Worm (Caenorhabditis elegans): ENCODE data around the gene rbc-1.

rbc-1 gene

DNA sequence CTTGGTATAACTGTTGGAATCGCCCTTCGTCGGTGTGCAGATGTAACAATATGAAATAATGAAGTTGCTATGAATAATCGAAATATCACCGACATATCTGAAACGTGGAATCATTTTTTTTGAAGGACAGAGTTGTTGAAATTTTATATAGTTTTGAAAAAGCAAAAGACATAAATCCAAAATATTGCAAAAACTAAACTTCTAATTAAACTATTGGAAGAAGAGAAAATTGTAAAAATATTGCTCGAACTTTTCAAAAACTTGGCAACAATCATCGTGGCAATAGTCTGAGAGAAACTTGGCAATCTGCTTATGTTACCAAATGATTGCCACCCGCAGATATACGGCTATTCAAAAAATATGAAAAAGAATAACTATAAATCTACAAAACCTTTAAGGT lies 34.2 kb downstream of the rbc-1 start, which contains the start of gene F54E4.4:
Gene F54E4.4, minus strand, starts transcription at position 101 of the 400 bp plus-strand sequence.
- TF ChIP-seq tab-1 (GFP tag; IDR thresholded peaks at IDR 0.05) (no peak), klf-2 (GFP tag; conservative IDR thresholded peaks at IDR 0.05) (no peak), T22C8.4 (GFP tag; IDR thresholded peaks at IDR 0.05) (no peak), ref-1 (GFP tag; conservative IDR thresholded peaks at IDR 0.05) (no peak)

DNA sequence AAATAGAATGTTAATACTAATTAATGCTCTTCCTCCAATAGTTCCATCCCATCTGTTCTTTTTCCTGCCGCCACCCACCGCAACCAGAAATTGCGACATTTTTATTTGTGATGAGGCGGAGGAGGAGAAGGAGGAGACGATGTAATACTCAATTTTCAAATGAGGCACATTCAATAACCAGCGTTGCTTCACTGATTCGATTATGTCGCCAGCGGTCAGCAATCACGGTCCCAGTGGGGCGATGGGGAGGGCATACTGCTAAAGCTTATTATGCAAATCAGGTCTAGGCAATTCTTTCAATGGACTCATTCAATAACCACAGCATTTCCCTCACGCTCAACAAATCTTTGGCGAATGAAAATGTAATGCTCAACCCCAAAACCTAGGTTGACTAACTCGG lies 38.0 kb downstream of the rbc-1 start:
- TF ChIP-seq klf-2 (GFP tag; conservative IDR thresholded peaks at IDR 0.05) (no peak), ztf-23 (GFP tag; IDR thresholded peaks at IDR 0.05) (no peak), flt-1 (GFP tag; IDR thresholded peaks at IDR 0.05) (no peak), T22C8.4 (GFP tag; IDR thresholded peaks at IDR 0.05) (no peak), ref-1 (GFP tag; conservative IDR thresholded peaks at IDR 0.05) (no peak), cog-1 (tag; optimal IDR thresholded peaks at IDR 0.05) (no peak), tab-1 (GFP tag; IDR thresholded peaks at IDR 0.05) (no peak), ztf-29 (GFP tag; IDR thresholded peaks at IDR 0.05) (no peak), med-1 (GFP tag; optimal IDR thresholded peaks at IDR 0.05; ENCODE audit: insufficient read depth) (no peak)

DNA sequence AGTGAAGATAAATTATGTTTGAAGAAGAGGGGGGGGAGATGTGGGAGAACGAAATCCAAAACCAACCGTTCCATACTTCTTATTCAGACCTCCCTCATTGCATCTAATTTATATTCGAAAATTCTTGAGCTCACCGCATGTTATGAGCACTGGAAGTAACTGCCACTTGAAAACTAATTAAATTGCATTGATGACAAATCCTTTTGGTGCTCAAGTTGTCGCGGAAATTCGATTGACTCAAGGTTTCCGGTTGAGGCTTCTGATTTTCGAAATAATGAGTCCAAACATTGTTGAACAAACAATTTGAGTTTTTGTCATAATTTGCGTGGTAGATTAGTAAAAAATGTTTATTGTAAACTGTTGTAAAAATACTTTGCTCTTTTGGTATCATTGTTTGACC lies 40.9 kb downstream of the rbc-1 start:
- TF ChIP-seq flt-1 (GFP tag; IDR thresholded peaks at IDR 0.05) = no peak
- no peak for TF ChIP-seq cog-1 (tag; optimal IDR thresholded peaks at IDR 0.05)
- no peak for TF ChIP-seq T22C8.4 (GFP tag; IDR thresholded peaks at IDR 0.05)
- no peak for TF ChIP-seq med-1 (GFP tag; optimal IDR thresholded peaks at IDR 0.05; ENCODE audit: insufficient read depth)
- no peak for TF ChIP-seq ztf-29 (GFP tag; IDR thresholded peaks at IDR 0.05)
- no peak for TF ChIP-seq ztf-23 (GFP tag; IDR thresholded peaks at IDR 0.05)
- TF ChIP-seq ref-1 (GFP tag; conservative IDR thresholded peaks at IDR 0.05) = no peak
- no peak for TF ChIP-seq tab-1 (GFP tag; IDR thresholded peaks at IDR 0.05)
- no peak for TF ChIP-seq klf-2 (GFP tag; conservative IDR thresholded peaks at IDR 0.05)

DNA sequence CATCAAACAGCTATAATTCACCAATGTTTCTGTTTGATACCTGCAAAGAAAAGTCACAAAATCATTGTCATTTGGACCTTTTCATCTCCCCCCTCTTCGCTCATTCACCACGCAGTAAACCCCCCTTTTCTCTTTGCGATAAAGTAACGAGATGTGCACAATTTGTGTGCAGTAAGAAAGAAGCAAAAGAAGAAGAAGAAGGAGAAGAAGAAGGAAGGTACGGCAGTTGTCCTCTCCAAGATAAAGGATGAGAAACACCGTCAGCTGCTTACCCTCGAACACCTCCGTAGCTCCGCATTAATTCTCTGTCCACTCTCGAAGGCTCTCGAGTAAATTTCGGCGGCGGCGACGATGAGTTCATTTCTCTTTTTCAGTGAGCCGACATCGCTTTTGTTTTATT lies 42.3 kb downstream of the rbc-1 start:
- no peak for TF ChIP-seq cog-1 (tag; optimal IDR thresholded peaks at IDR 0.05)
- no peak for TF ChIP-seq flt-1 (GFP tag; IDR thresholded peaks at IDR 0.05)
- TF ChIP-seq ref-1 (GFP tag; conservative IDR thresholded peaks at IDR 0.05) = no peak

DNA sequence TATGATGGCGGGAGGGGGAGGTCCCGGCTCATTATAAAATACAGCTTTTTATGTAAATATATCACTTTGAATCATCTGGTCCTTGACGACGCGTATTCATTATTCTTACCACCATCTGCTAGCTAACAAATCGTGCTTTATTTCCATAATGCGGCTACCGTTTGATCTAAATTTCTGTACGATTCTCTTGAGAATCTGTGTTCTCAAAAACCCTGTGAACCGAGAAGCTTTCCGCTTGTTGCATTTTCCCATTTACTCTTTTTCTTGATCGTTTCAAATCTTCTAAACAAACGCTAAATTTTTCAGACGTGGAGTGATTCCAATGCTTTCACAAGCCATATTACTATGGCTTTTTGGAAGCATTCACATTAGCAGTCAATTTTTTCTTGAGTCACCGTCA lies 43.5 kb downstream of the rbc-1 start, which contains the start of gene syg-2:
Gene syg-2, plus strand, starts transcription at position 301 of the 400 bp plus-strand sequence.
- TF ChIP-seq ztf-23 (GFP tag; IDR thresholded peaks at IDR 0.05) = no peak
- no peak for TF ChIP-seq ref-1 (GFP tag; conservative IDR thresholded peaks at IDR 0.05)
- TF ChIP-seq ztf-29 (GFP tag; IDR thresholded peaks at IDR 0.05) = no peak
- no peak for TF ChIP-seq T22C8.4 (GFP tag; IDR thresholded peaks at IDR 0.05)
- TF ChIP-seq cog-1 (tag; optimal IDR thresholded peaks at IDR 0.05) = no peak
- no peak for TF ChIP-seq tab-1 (GFP tag; IDR thresholded peaks at IDR 0.05)
- no peak for TF ChIP-seq flt-1 (GFP tag; IDR thresholded peaks at IDR 0.05)
- no peak for TF ChIP-seq med-1 (GFP tag; optimal IDR thresholded peaks at IDR 0.05; ENCODE audit: insufficient read depth)
- TF ChIP-seq klf-2 (GFP tag; conservative IDR thresholded peaks at IDR 0.05) = no peak

DNA sequence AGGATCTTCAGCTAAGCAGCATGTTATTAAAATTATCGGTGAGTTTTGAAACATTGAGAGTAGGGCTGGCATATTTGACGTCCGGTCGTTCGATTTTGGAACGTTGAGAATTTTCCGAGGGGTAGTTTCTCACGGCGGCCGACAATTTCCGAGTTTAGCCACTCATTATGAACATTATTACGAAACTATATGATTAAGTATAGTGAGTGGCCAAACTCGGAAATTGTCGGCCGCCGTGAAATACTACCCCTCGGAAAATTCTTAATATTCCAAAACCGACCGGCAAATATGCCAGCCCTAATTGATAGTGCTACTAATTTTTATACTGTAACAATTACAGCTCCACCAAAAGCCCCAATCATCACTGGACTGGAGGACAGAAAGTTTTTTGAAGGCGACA lies 46.3 kb downstream of the rbc-1 start:
- TF ChIP-seq flt-1 (GFP tag; IDR thresholded peaks at IDR 0.05) (no peak), ztf-29 (GFP tag; IDR thresholded peaks at IDR 0.05) (no peak), med-1 (GFP tag; optimal IDR thresholded peaks at IDR 0.05; ENCODE audit: insufficient read depth) (no peak), ztf-23 (GFP tag; IDR thresholded peaks at IDR 0.05) (no peak), tab-1 (GFP tag; IDR thresholded peaks at IDR 0.05) (no peak), klf-2 (GFP tag; conservative IDR thresholded peaks at IDR 0.05) (no peak), T22C8.4 (GFP tag; IDR thresholded peaks at IDR 0.05) (no peak), ref-1 (GFP tag; conservative IDR thresholded peaks at IDR 0.05) (no peak), cog-1 (tag; optimal IDR thresholded peaks at IDR 0.05) (no peak)

DNA sequence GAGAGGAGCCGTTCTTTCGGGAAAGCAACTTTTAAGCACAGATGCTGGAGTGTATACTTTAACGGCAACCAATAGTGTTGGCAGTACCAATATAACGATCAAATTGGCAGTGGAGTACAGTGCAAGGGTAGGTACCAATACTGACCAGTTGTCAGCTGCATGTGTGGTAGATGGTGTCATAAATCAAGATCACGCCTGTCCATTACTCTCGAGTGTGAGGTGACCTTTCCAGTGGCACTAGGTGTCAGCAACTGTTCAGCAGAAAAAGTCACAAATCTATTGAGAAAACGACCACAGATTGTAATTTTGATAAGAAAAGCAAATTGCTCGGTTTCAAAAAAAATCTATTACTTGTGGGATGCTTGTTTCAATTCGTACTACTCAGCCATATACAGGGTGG lies 48.3 kb downstream of the rbc-1 start:
- TF ChIP-seq ztf-29 (GFP tag; IDR thresholded peaks at IDR 0.05) (no peak), klf-2 (GFP tag; conservative IDR thresholded peaks at IDR 0.05) (no peak), ref-1 (GFP tag; conservative IDR thresholded peaks at IDR 0.05) (no peak), ztf-23 (GFP tag; IDR thresholded peaks at IDR 0.05) (no peak), flt-1 (GFP tag; IDR thresholded peaks at IDR 0.05) (no peak), T22C8.4 (GFP tag; IDR thresholded peaks at IDR 0.05) (no peak), med-1 (GFP tag; optimal IDR thresholded peaks at IDR 0.05; ENCODE audit: insufficient read depth) (no peak), tab-1 (GFP tag; IDR thresholded peaks at IDR 0.05) (no peak), cog-1 (tag; optimal IDR thresholded peaks at IDR 0.05) (no peak)

DNA sequence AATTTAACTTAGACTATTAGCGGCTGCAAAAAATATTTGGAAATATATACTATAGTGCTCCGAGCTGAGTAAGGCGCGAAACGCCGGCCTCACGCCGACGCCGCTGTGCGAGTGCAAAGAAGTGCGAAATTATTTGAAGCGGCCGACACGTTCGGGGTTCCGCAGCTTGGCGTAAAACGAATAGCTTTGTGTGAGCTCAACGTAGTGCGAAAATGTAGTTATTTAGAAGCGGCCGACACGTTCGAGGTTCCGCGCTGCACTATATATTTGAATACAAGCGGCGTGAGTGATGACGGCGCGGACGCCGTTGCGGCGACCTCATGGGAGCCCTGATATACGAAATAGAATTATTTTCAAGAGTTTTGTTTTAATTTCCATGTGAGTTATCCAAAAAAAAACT lies 50.7 kb downstream of the rbc-1 start:
- TF ChIP-seq tab-1 (GFP tag; IDR thresholded peaks at IDR 0.05) (no peak), cog-1 (tag; optimal IDR thresholded peaks at IDR 0.05) (no peak), klf-2 (GFP tag; conservative IDR thresholded peaks at IDR 0.05) (no peak), med-1 (GFP tag; optimal IDR thresholded peaks at IDR 0.05; ENCODE audit: insufficient read depth) (no peak), ref-1 (GFP tag; conservative IDR thresholded peaks at IDR 0.05) (no peak), T22C8.4 (GFP tag; IDR thresholded peaks at IDR 0.05) (no peak), ztf-23 (GFP tag; IDR thresholded peaks at IDR 0.05) (no peak), flt-1 (GFP tag; IDR thresholded peaks at IDR 0.05) (no peak), ztf-29 (GFP tag; IDR thresholded peaks at IDR 0.05) (no peak)

DNA sequence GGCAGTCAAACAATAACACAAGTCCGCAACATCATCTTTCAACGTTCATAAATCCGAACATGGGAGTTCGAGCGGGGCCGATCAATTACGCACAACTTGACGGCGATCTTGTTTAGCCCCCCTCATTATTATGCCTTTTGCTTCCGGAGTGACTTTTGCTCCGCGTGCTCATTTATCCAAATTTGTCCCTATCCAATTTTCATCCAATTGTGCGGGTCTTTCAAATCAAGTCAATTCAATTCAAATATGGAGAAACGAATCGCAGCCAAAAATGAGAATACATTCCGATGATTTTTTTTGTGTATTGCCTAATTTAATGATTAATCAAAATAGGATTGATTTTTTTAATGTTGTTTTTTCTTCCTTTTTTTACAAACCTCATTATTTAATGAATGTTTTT lies 51.3 kb downstream of the rbc-1 start:
- TF ChIP-seq ztf-29 (GFP tag; IDR thresholded peaks at IDR 0.05) (no peak), med-1 (GFP tag; optimal IDR thresholded peaks at IDR 0.05; ENCODE audit: insufficient read depth) (no peak), cog-1 (tag; optimal IDR thresholded peaks at IDR 0.05) (no peak), klf-2 (GFP tag; conservative IDR thresholded peaks at IDR 0.05) (no peak), flt-1 (GFP tag; IDR thresholded peaks at IDR 0.05) (no peak), T22C8.4 (GFP tag; IDR thresholded peaks at IDR 0.05) (no peak), ref-1 (GFP tag; conservative IDR thresholded peaks at IDR 0.05) (no peak), tab-1 (GFP tag; IDR thresholded peaks at IDR 0.05) (no peak), ztf-23 (GFP tag; IDR thresholded peaks at IDR 0.05) (no peak)

DNA sequence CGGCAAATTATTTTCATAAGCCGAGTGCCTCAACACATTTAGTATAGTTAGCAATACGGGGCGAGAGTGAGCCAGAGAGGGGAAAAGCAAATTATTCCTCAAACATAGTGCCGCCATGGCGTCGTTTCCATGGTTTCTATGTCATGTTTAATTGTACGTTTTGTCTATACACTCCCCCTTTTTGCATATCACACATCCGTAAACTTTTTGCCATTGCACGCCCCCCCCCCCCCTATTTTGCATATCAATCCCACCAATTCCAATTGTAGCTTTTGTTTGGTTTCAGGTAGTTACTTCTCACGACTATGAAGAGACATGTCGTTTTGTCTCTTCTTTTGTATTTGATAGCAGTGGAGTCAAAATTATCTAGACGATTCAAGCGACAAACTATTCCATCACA lies 52.9 kb downstream of the rbc-1 start, which contains the start of gene C26G2.2:
Gene C26G2.2, plus strand, starts transcription at position 301 of the 400 bp plus-strand sequence.
- no peak for TF ChIP-seq ztf-29 (GFP tag; IDR thresholded peaks at IDR 0.05)
- no peak for TF ChIP-seq med-1 (GFP tag; optimal IDR thresholded peaks at IDR 0.05; ENCODE audit: insufficient read depth)
- TF ChIP-seq ztf-23 (GFP tag; IDR thresholded peaks at IDR 0.05) = no peak
- TF ChIP-seq T22C8.4 (GFP tag; IDR thresholded peaks at IDR 0.05) = no peak
- TF ChIP-seq tab-1 (GFP tag; IDR thresholded peaks at IDR 0.05) = no peak
- TF ChIP-seq ref-1 (GFP tag; conservative IDR thresholded peaks at IDR 0.05) = no peak
- TF ChIP-seq flt-1 (GFP tag; IDR thresholded peaks at IDR 0.05) = no peak

All from whole organism, midembryonic.